Fruit fly (Drosophila melanogaster) whole organism, adult: ENCODE measurements around the gene CG4751.

ENCODE experiments used
- CG11617 ChIP-seq: fragments of 200-800 bp; sonication (Bioruptor generic); optimal IDR thresholded peaks from 2 replicates; lab custom pipeline; 2017; ENCODE audit warnings: mild to moderate bottlenecking, missing biosample characterization, missing genetic modification reagents, missing genetic modification characterization
- CG12768 ChIP-seq: fragments of 200-800 bp; sonication (Bioruptor generic); optimal IDR thresholded peaks from 2 replicates; lab custom pipeline; 2017; ENCODE audit warnings: missing biosample characterization, missing genetic modification characterization, mild to moderate bottlenecking, moderate library complexity, missing genetic modification reagents
- CG14711 ChIP-seq: fragments of 200-800 bp; sonication (Bioruptor generic); optimal IDR thresholded peaks from 2 replicates; lab custom pipeline; 2018; ENCODE audit warnings: missing biosample characterization, mild to moderate bottlenecking, missing genetic modification characterization, moderate library complexity
- CG1620 ChIP-seq: fragments of 200-800 bp; sonication (Bioruptor generic); optimal IDR thresholded peaks from 2 replicates; lab custom pipeline; 2016; ENCODE audit warnings: missing biosample characterization, missing genetic modification characterization
- CG33017 ChIP-seq: fragments of 200-800 bp; sonication (Bioruptor generic); optimal IDR thresholded peaks from 2 replicates; lab custom pipeline; 2018; ENCODE audit warnings: missing biosample characterization, mild to moderate bottlenecking, missing genetic modification characterization, moderate library complexity
- CG5204 ChIP-seq: fragments of 200-800 bp; sonication (Bioruptor generic); optimal IDR thresholded peaks from 2 replicates; lab custom pipeline; 2016; ENCODE audit warnings: missing biosample characterization, missing genetic modification characterization
- CG7045 ChIP-seq: fragments of 200-800 bp; sonication (Bioruptor generic); optimal IDR thresholded peaks from 2 replicates; lab custom pipeline; 2017; ENCODE audit warnings: missing biosample characterization, mild to moderate bottlenecking, missing genetic modification characterization
- CG7101 ChIP-seq: fragments of 200-800 bp; sonication (Bioruptor generic); optimal IDR thresholded peaks from 2 replicates; lab custom pipeline; 2018; ENCODE audit warnings: missing biosample characterization, mild to moderate bottlenecking, missing genetic modification characterization, moderate library complexity
- Clk ChIP-seq: fragments of 200-800 bp; sonication (Bioruptor generic); optimal IDR thresholded peaks from 2 replicates; lab custom pipeline; 2017; ENCODE audit warnings: missing biosample characterization, missing genetic modification characterization
- Crg-1 ChIP-seq: fragments of 200-800 bp; sonication (Bioruptor generic); optimal IDR thresholded peaks from 2 replicates; lab custom pipeline; 2016; ENCODE audit warnings: missing biosample characterization, missing genetic modification characterization
- Hr96 ChIP-seq: fragments of 200-800 bp; sonication (Bioruptor generic); optimal IDR thresholded peaks from 2 replicates; lab custom pipeline; 2016; ENCODE audit warnings: missing biosample characterization, missing genetic modification characterization
- Mnt ChIP-seq: fragments of 200-800 bp; sonication (Bioruptor generic); optimal IDR thresholded peaks from 2 replicates; lab custom pipeline; 2016; ENCODE audit warnings: missing biosample characterization, mild to moderate bottlenecking, missing genetic modification characterization
- bab1 ChIP-seq: fragments of 200-800 bp; sonication (Bioruptor generic); optimal IDR thresholded peaks from 3 replicates; lab custom pipeline; 2019; ENCODE audit warnings: missing biosample characterization, mild to moderate bottlenecking, missing genetic modification characterization, moderate library complexity
- cic ChIP-seq: fragments of 200-800 bp; sonication (Bioruptor generic); optimal IDR thresholded peaks from 2 replicates; lab custom pipeline; 2017; ENCODE audit warnings: missing biosample characterization, mild to moderate bottlenecking, missing genetic modification characterization, moderate library complexity
- cnc ChIP-seq, 2 experiments: fragments of >200 bp; optimal IDR thresholded peaks; 2 replicates each; lab custom pipeline; 2017
- kay ChIP-seq: fragments of 200-800 bp; sonication (Bioruptor generic); peaks from one replicate; lab custom pipeline; 2016; ENCODE audit warnings: missing biosample characterization, missing genetic modification characterization, borderline replicate concordance
- ovo ChIP-seq: fragments of 200-800 bp; sonication (Bioruptor generic); optimal IDR thresholded peaks from 2 replicates; lab custom pipeline; 2016; ENCODE audit warnings: missing biosample characterization, missing genetic modification characterization
- pad ChIP-seq: fragments of 200-800 bp; sonication (Bioruptor generic); optimal IDR thresholded peaks from 3 replicates; lab custom pipeline; 2017; ENCODE audit warnings: missing biosample characterization, missing genetic modification characterization, mild to moderate bottlenecking, moderate library complexity, missing genetic modification reagents
- tj ChIP-seq: fragments of 200-800 bp; sonication (Bioruptor generic); optimal IDR thresholded peaks from 3 replicates; lab custom pipeline; 2017; ENCODE audit warnings: missing biosample characterization, mild to moderate bottlenecking, missing genetic modification characterization, moderate library complexity
- toe ChIP-seq: fragments of 200-800 bp; sonication (Bioruptor generic); optimal IDR thresholded peaks from 2 replicates; lab custom pipeline; 2016; ENCODE audit warnings: missing biosample characterization, missing genetic modification characterization

The CG4751 gene

dm6 chr2L:11130151-11131008 lies at the start of gene CG4751, which contains the start of gene RfC38:
Gene CG4751, plus strand, starts transcription at chr2L:11130737.
Gene RfC38, minus strand, starts transcription at chr2L:11130645.
- TF ChIP-seq toe (GFP tag; lab: Kevin White, UChicago) (peak; percentile 15), CG5204 (GFP tag; lab: Kevin White, UChicago) (no peak), cnc (optimal IDR thresholded peaks at IDR 0.05; lab: Kevin White, UChicago) (no peak), ovo (GFP tag; lab: Kevin White, UChicago) (peak; percentile 46), kay (GFP tag; lab: Kevin White, UChicago) (peak; percentile 74), CG11617 (GFP tag; lab: Kevin White, UChicago) (peak; percentile 37), CG7101 (peak; percentile 19), bab1 (GFP tag; lab: Kevin White, UChicago) (peak; percentile 10), CG1620 (no peak)

- TF ChIP-seq toe (GFP tag; lab: Kevin White, UChicago) (no peak), Clk (GFP tag; lab: Kevin White, UChicago) (no peak), CG7045 (GFP tag; lab: Kevin White, UChicago) (no peak), cic (GFP tag; lab: Kevin White, UChicago) (no peak), CG5204 (GFP tag; lab: Kevin White, UChicago) (no peak), ovo (GFP tag; lab: Kevin White, UChicago) (no peak), Hr96 (GFP tag; lab: Kevin White, UChicago) (no peak), pad (GFP tag; lab: Kevin White, UChicago) (no peak)
Measured at dm6 chr2L:11081337-11081736, 49.2 kb upstream of the CG4751 start, which contains the start of gene AstC. Gene AstC, minus strand, starts transcription at chr2L:11081399.

- TF ChIP-seq cic (GFP tag; lab: Kevin White, UChicago) (no peak), pad (GFP tag; lab: Kevin White, UChicago) (no peak), CG7101 (no peak), Hr96 (GFP tag; lab: Kevin White, UChicago) (no peak), bab1 (GFP tag; lab: Kevin White, UChicago) (no peak), Mnt (no peak), Crg-1 (no peak), CG33017 (no peak), CG1620 (no peak), CG7045 (GFP tag; lab: Kevin White, UChicago) (no peak), Clk (GFP tag; lab: Kevin White, UChicago) (no peak), CG14711 (tag; lab: Kevin White, UChicago) (no peak), CG11617 (GFP tag; lab: Kevin White, UChicago) (no peak), CG12768 (no peak), toe (GFP tag; lab: Kevin White, UChicago) (no peak), ovo (GFP tag; lab: Kevin White, UChicago) (no peak)
Measured at dm6 chr2L:11082025-11082424, 48.5 kb upstream of the CG4751 start.

- TF ChIP-seq cnc (optimal IDR thresholded peaks at IDR 0.05; lab: Kevin White, UChicago) (no peak), Clk (GFP tag; lab: Kevin White, UChicago) (no peak), cic (GFP tag; lab: Kevin White, UChicago) (no peak), CG7101 (no peak), CG33017 (no peak), kay (GFP tag; lab: Kevin White, UChicago) (no peak), CG1620 (no peak), bab1 (GFP tag; lab: Kevin White, UChicago) (no peak), tj (GFP tag; lab: Kevin White, UChicago) (no peak), toe (GFP tag; lab: Kevin White, UChicago) (no peak), pad (GFP tag; lab: Kevin White, UChicago) (no peak)
Measured at dm6 chr2L:11085129-11085528, 45.4 kb upstream of the CG4751 start, which contains the start of gene AstCC. Gene AstCC, minus strand, starts transcription at chr2L:11085229.

dm6 chr2L:11086357-11086924 lies 44.1 kb upstream of the CG4751 start, which contains the start of gene CG16854:
Gene CG16854, plus strand, starts transcription at chr2L:11086721.
- TF ChIP-seq ovo (GFP tag; lab: Kevin White, UChicago): no peak

dm6 chr2L:11091111-11091510 lies 39.4 kb upstream of the CG4751 start, which contains the start of gene Wdr59:
Gene Wdr59, plus strand, starts transcription at chr2L:11091444.
- no peak for TF ChIP-seq ovo (GFP tag; lab: Kevin White, UChicago)
- no peak for TF ChIP-seq toe (GFP tag; lab: Kevin White, UChicago)
- TF ChIP-seq CG5204 (GFP tag; lab: Kevin White, UChicago): peak; percentile 54
- peak; percentile 33 for TF ChIP-seq CG11617 (GFP tag; lab: Kevin White, UChicago)
- TF ChIP-seq kay (GFP tag; lab: Kevin White, UChicago): no peak
- peak; percentile 32 for TF ChIP-seq CG33017
- no peak for TF ChIP-seq pad (GFP tag; lab: Kevin White, UChicago)
- peak; percentile 9 for TF ChIP-seq tj (GFP tag; lab: Kevin White, UChicago)
- TF ChIP-seq cnc (optimal IDR thresholded peaks at IDR 0.05; lab: Kevin White, UChicago): no peak
- TF ChIP-seq Crg-1: peak; percentile 25
- peak; percentile 40 for TF ChIP-seq CG7101
- TF ChIP-seq cic (GFP tag; lab: Kevin White, UChicago): no peak
- TF ChIP-seq bab1 (GFP tag; lab: Kevin White, UChicago): peak; percentile 64
- TF ChIP-seq CG14711 (tag; lab: Kevin White, UChicago): peak; percentile 59
- no peak for TF ChIP-seq Hr96 (GFP tag; lab: Kevin White, UChicago)
- no peak for TF ChIP-seq CG12768
- TF ChIP-seq Mnt: peak; percentile 26
- no peak for TF ChIP-seq Clk (GFP tag; lab: Kevin White, UChicago)
- TF ChIP-seq CG7045 (GFP tag; lab: Kevin White, UChicago): peak; percentile 4
- peak; percentile 23 for TF ChIP-seq CG1620
